Worm (Caenorhabditis elegans) whole organism, midembryonic: ENCODE measurements around the gene F21G4.5.

Source experiments
- T22C8.4 ChIP-seq: fragments of 200-800 bp; sonication (Bioruptor generic); IDR thresholded peaks from 2 replicates; pipeline ENCODE4 v1.3.6; 2022; ENCODE audit warnings: missing genetic modification characterization, missing compliant biosample characterization
- cog-1 ChIP-seq: sonication (generic microtip); optimal IDR thresholded peaks from 2 replicates; lab custom pipeline; 2016; ENCODE audit warnings: missing genetic modification characterization, missing compliant biosample characterization
- flt-1 ChIP-seq: fragments of 200-800 bp; sonication (Bioruptor generic); IDR thresholded peaks from 2 replicates; pipeline ENCODE4 v1.3.6; 2022; ENCODE audit warnings: missing genetic modification characterization, missing compliant biosample characterization
- klf-2 ChIP-seq: fragments of 200-800 bp; sonication (Bioruptor generic); conservative IDR thresholded peaks from 2 replicates; pipeline ENCODE4 v1.3.6; 2022; ENCODE audit warnings: missing genetic modification reagents, missing genetic modification characterization, missing compliant biosample characterization
- med-1 ChIP-seq: sonication (generic microtip); optimal IDR thresholded peaks from 2 replicates; lab custom pipeline; 2017; ENCODE audit warnings: missing genetic modification characterization, mild to moderate bottlenecking, missing compliant biosample characterization, antibody characterized with exemption, missing genetic modification reagents; ENCODE audit not compliant: insufficient read depth
- ref-1 ChIP-seq: fragments of 200-800 bp; sonication (Bioruptor generic); conservative IDR thresholded peaks from 2 replicates; pipeline ENCODE4 v1.3.6; 2022; ENCODE audit warnings: missing genetic modification reagents, missing genetic modification characterization, missing compliant biosample characterization
- tab-1 ChIP-seq: fragments of 200-800 bp; sonication (Bioruptor generic); IDR thresholded peaks from 2 replicates; pipeline ENCODE4 v1.3.6; 2022; ENCODE audit warnings: missing genetic modification characterization, missing compliant biosample characterization
- ztf-23 ChIP-seq: fragments of 200-800 bp; sonication (Bioruptor generic); IDR thresholded peaks from 2 replicates; pipeline ENCODE4 v1.3.6; 2022; ENCODE audit warnings: missing genetic modification reagents, missing genetic modification characterization, missing compliant biosample characterization
- ztf-29 ChIP-seq: fragments of 200-800 bp; sonication (Bioruptor generic); IDR thresholded peaks from 2 replicates; pipeline ENCODE4 v1.3.6; 2022; ENCODE audit warnings: missing genetic modification reagents, missing genetic modification characterization, missing compliant biosample characterization

Gene F21G4.5

DNA sequence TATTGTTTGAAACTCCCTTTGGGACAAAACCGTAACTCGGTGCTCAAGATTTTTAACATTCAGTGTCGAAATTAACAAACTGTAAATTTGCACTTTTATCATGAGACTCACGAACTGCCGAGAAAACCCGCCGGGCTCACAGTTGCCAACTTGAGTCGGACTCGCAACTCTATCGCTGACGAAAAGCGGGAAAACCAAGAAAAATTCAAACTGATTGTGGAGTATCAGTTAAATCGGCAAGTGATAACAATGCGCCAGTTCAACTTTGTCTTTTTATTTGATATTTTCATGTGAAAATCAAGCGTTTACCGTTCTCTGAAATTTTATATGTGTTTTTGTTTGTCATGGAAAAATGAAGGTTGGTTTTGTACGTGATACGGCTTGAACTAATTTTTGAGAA lies 23.4 kb upstream of the F21G4.5 start:
- no peak for TF ChIP-seq cog-1
- no peak for TF ChIP-seq tab-1 (GFP tag; lab: Robert Waterston, UW)
- no peak for TF ChIP-seq ref-1 (GFP tag; lab: Robert Waterston, UW)
- TF ChIP-seq T22C8.4 (GFP tag; lab: Robert Waterston, UW), result no peak
- no peak for TF ChIP-seq klf-2 (GFP tag; lab: Robert Waterston, UW)
- no peak for TF ChIP-seq ztf-29 (GFP tag; lab: Robert Waterston, UW)
- TF ChIP-seq med-1, result no peak

DNA sequence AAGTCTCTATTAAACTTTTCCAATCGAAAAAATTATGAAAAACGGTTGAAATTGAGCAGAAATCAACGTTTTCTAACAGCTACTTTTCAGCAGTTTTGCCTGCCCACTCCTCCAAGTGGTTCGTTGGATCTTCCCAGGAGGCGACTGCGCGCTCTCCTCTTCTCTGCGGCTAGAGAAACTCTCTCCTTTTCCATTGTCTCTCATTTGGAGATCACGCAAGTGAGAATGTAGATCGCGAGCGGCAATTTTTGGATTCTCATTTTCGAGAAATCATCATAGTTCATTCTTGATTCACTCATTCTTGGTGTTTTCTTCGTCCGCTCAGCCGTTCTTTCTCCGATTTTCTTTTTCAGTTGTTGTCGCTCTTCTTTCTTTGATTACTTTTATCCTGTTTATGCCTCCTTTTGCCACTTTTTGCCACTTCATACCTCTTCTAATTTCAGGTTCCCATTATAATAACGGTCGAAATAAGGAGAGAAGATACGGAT lies 22.1 kb upstream of the F21G4.5 start, which contains the start of gene mrp-4:
mrp-4 (plus strand) TSS at position 438 of the 488 bp plus-strand sequence.
- no peak for TF ChIP-seq ztf-29 (GFP tag; lab: Robert Waterston, UW)
- TF ChIP-seq ztf-23, result no peak
- TF ChIP-seq med-1, result no peak
- TF ChIP-seq flt-1 (GFP tag; lab: Robert Waterston, UW), result no peak
- TF ChIP-seq T22C8.4 (GFP tag; lab: Robert Waterston, UW), result no peak
- no peak for TF ChIP-seq ref-1 (GFP tag; lab: Robert Waterston, UW)
- TF ChIP-seq cog-1, result no peak
- no peak for TF ChIP-seq tab-1 (GFP tag; lab: Robert Waterston, UW)
- no peak for TF ChIP-seq klf-2 (GFP tag; lab: Robert Waterston, UW)

DNA sequence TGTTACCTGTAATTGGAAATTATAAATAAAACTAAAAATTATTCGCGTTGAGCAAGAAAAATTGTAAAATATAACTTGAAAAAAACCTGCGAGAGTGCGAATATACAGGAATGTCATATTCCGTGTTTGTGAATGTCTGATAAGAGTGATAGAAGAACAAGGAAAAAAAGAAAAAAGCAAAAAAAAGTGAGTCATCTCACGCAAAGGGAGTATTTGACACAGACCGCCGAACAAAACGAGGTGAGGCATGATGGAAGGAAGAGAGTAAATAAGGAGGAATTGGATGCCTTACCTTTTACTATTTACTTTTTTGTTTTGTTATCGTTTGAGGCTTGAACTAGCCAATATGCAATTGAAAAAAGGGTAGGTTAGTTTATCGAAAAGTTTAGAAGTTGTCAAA lies 13.6 kb upstream of the F21G4.5 start, which contains the start of gene F21G4.1:
F21G4.1 (minus strand) TSS at position 6 of the 400 bp plus-strand sequence.
- TF ChIP-seq tab-1 (GFP tag; lab: Robert Waterston, UW) (no peak), klf-2 (GFP tag; lab: Robert Waterston, UW) (no peak), flt-1 (GFP tag; lab: Robert Waterston, UW) (no peak), T22C8.4 (GFP tag; lab: Robert Waterston, UW) (no peak), ztf-29 (GFP tag; lab: Robert Waterston, UW) (no peak), ref-1 (GFP tag; lab: Robert Waterston, UW) (no peak), med-1 (no peak)

DNA sequence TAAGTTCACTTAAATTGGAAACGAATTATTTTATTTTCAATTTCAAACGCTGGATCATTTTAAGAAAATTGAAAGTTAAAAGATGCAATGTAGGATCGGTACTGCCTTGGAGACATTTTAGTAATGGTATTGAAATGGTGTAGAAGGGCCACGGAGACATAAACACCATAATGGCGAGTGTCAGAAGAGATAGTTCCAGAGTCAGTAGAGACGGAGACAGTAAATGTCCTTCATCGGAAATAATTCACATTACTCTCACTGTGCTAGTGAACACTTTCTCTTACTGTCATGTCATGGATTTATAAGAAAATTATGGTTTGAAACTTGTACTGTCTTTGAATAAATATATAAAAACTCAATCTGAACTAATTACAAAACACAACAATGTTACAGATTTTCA lies 12.9 kb upstream of the F21G4.5 start:
- no peak for TF ChIP-seq klf-2 (GFP tag; lab: Robert Waterston, UW)
- no peak for TF ChIP-seq tab-1 (GFP tag; lab: Robert Waterston, UW)
- TF ChIP-seq ztf-29 (GFP tag; lab: Robert Waterston, UW), result no peak
- no peak for TF ChIP-seq flt-1 (GFP tag; lab: Robert Waterston, UW)
- no peak for TF ChIP-seq cog-1
- TF ChIP-seq ref-1 (GFP tag; lab: Robert Waterston, UW), result no peak

DNA sequence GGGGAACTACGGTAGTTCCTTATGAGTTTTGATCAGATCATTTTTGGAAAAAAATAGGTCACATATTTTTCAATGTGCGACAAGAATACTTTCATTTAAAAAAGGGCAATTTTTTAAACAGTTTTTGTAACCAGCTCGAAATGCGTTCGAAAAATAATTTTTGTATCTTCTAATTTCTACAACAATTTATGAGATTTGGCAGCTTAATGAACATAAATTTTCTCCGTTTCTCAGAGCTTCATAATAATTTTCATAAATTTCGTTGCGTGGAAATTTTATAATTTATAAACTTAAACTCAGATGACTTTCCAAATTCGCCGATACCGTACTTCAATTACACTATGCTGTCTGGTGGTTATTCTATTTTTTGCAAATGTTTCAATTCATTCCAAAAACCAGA lies 11.1 kb upstream of the F21G4.5 start, which contains the start of gene F21G4.3:
F21G4.3 (plus strand) TSS at position 301 of the 400 bp plus-strand sequence.
- TF ChIP-seq tab-1 (GFP tag; lab: Robert Waterston, UW) (no peak), klf-2 (GFP tag; lab: Robert Waterston, UW) (no peak), ztf-29 (GFP tag; lab: Robert Waterston, UW) (no peak)

DNA sequence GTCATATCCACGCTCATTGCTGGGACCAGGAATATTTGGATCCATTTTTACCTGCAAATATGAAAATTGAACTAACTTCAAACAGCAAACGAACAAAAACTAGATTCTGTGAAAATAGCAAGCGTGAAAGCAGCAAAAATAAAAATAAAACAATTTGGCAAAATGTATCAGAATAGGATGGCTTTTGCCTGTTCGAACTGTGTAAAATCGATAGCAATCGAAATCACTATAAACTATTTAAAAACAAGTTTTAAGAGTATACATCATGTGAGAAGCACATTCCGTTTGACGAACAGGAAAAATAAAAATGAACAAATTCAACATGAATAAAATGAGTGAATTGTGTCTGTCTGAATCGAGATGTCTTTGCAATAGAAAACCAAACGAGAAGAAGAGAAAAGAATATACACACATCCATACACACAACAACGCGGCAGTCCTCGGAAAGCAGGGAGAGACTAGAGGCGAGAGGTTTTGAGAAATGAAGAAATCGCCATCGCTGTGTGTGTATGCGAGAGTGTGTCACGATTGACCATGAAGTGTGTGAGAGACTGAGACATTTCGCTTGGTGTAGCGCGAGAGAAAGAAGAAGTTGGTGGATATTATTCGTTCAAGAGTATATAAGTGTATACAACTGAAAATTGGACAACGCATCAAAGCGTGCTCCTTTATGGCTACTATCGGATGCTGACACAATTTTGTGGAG lies 6.4 kb upstream of the F21G4.5 start, which contains the start of gene phf-34:
phf-34 (minus strand) TSS at position 51 of the 706 bp plus-strand sequence.
- TF ChIP-seq cog-1 (peak; percentile 71), ref-1 (GFP tag; lab: Robert Waterston, UW) (no peak), klf-2 (GFP tag; lab: Robert Waterston, UW) (no peak)

DNA sequence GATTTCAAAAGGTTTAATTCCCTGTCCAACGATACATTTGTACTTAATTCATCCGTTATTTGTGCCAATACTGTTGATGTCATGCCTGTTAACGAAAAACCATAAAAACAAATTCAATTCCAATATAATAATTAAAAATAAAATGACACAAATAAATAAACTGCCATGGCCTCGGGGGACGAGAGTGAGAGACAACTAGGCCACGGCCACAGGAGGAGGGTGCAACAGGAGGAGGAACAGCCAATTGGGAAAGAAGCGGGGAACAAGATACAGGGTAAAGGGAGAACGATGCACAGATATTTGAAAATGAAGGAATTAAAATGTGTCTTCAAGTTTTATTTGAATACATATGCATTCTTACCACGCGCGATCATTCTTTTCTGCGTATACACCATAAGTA lies 11.4 kb downstream of the F21G4.5 start, which contains the start of gene F21G4.6:
F21G4.6 (minus strand) TSS at position 87 of the 400 bp plus-strand sequence.
- TF ChIP-seq ztf-29 (GFP tag; lab: Robert Waterston, UW) (no peak), ref-1 (GFP tag; lab: Robert Waterston, UW) (no peak), tab-1 (GFP tag; lab: Robert Waterston, UW) (no peak), klf-2 (GFP tag; lab: Robert Waterston, UW) (no peak), cog-1 (no peak), med-1 (no peak), flt-1 (GFP tag; lab: Robert Waterston, UW) (no peak), T22C8.4 (GFP tag; lab: Robert Waterston, UW) (no peak), ztf-23 (no peak)

DNA sequence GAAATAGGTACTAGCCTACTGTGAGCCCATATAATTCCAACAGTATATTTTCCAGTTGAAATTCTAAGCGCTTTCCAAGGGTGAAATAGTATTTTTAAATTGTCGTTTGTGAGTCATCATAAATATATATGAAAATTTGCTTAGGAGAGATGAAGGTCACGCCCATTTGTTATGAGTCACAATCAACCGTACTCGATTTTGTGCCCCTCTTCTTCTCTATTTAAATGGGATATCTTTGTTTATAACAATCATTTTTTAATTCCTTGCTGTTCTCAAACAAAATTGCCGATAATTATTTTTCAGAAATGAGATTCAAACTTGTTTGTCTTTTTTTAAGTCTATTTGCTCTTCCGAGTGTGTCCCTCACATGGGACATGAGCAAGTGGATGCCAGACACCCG lies 13.1 kb downstream of the F21G4.5 start, which contains the start of gene folr-1:
folr-1 (plus strand) TSS at position 301 of the 400 bp plus-strand sequence.
- no peak for TF ChIP-seq tab-1 (GFP tag; lab: Robert Waterston, UW)
- no peak for TF ChIP-seq klf-2 (GFP tag; lab: Robert Waterston, UW)
- no peak for TF ChIP-seq cog-1
- no peak for TF ChIP-seq flt-1 (GFP tag; lab: Robert Waterston, UW)
- no peak for TF ChIP-seq T22C8.4 (GFP tag; lab: Robert Waterston, UW)
- no peak for TF ChIP-seq ztf-29 (GFP tag; lab: Robert Waterston, UW)
- no peak for TF ChIP-seq ref-1 (GFP tag; lab: Robert Waterston, UW)
- no peak for TF ChIP-seq ztf-23
- TF ChIP-seq med-1, result no peak

DNA sequence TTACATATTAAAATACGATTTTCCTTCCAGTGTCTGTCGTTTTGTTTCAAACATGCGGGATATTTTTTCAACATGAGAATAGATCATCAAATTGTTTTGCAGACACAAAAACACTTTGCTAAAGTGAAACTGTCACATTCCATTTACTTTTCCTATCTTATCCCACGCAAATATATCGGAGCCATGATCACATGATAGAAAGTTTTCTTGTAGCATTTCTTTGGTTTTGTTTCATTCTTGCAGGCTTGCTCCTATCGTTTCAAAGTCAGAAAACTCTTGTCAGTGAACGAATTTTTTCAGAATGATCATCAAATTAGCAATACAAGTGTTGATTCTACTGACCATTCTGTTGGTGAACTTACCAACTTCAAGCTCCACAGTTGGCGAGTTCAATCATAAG lies 15.3 kb downstream of the F21G4.5 start, which contains the start of gene C17G1.2:
C17G1.2 (plus strand) TSS at position 301 of the 400 bp plus-strand sequence.
- TF ChIP-seq tab-1 (GFP tag; lab: Robert Waterston, UW), result no peak
- TF ChIP-seq flt-1 (GFP tag; lab: Robert Waterston, UW), result no peak
- no peak for TF ChIP-seq ztf-23
- no peak for TF ChIP-seq klf-2 (GFP tag; lab: Robert Waterston, UW)
- no peak for TF ChIP-seq ztf-29 (GFP tag; lab: Robert Waterston, UW)
- TF ChIP-seq T22C8.4 (GFP tag; lab: Robert Waterston, UW), result no peak
- TF ChIP-seq cog-1, result no peak
- no peak for TF ChIP-seq med-1
- no peak for TF ChIP-seq ref-1 (GFP tag; lab: Robert Waterston, UW)
